Fruit fly (Drosophila melanogaster) S2 (cell line): ENCODE results near the gene CG1636.

Source experiments
- CG8478 ChIP-seq: fragments of >200 bp; optimal IDR thresholded peaks from 2 replicates; lab custom pipeline; 2018
- CTCF ChIP-seq, 2 experiments: fragments of >200 bp; optimal IDR thresholded peaks; 2 replicates each; lab custom pipeline; 2018

- TF ChIP-seq CG8478 (lab: Kevin White, UChicago) (no peak), CTCF (optimal IDR thresholded peaks at IDR 0.05; lab: Kevin White, UChicago) (no peak)
Observed at dm6 chrX:8263236-8263635, 10.0 kb upstream of the CG1636 start.
